Fruit fly (Drosophila melanogaster): ENCODE data around the gene Tango14.

The Tango14 gene

DNA sequence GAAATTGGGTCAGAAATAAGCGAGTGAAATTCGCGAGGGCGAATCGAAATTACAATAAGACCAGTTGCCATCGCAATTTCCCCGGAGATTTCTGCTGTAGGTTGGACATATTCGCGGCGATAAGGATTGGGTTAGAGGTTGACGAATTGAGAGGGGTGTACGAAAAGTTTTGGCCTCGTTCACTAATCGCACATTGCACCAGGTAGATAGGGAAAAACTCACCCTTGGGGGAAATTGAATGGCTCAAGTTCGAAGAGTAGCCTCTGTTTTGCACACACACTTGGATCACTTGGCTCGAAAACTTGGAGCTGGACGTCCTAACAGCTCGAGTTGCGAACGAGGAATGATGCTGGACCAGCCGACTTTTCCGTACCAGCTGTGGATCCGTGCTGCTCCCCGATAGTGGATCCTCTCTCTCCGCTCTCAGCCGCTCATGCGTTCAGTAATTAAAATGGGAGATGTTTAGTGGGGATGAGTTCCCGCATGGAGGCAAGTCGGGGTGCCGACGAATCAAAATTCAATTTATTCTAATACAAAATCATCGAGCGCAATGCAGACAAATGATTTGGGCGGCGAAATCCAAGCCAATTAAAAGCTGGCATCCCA is 5.2 kb downstream of the Tango14 start, which contains the start of gene CG5080:
Gene CG5080 (minus strand): TSS at position 349 of the 606 bp plus-strand sequence.
- TF ChIP-seq gcm (GFP tag; optimal IDR thresholded peaks at IDR 0.05) (peak; percentile 10), Hr51 (GFP tag; optimal IDR thresholded peaks at IDR 0.05) (no peak)

DNA sequence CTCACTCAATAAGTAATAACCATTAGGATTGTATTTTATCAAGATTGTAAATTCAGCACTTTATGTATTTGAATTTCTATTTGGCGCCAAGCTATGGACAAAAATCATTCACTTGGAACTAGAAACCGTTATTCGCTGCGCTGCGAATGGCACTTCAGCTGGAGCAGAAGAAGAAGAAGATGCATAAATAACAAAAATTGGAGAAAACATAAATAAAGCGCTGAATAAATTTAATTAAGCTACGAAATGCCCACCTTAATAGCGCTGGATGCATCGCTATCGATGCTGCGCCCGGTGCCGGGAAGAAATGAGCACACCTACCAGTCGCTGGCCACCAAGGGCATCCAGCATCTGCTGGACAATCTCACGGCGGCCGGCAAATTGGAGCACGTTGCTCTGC is 5.8 kb downstream of the Tango14 start, which contains the start of gene IntS14:
Gene IntS14 (plus strand): TSS at position 150 of the 400 bp plus-strand sequence.
- no peak for TF ChIP-seq CG12769 (tag; optimal IDR thresholded peaks at IDR 0.05)
- no peak for TF ChIP-seq NFAT (GFP tag; IDR thresholded peaks at IDR 0.05)
- no peak for TF ChIP-seq CG11695 (GFP tag; IDR thresholded peaks at IDR 0.05)
- TF ChIP-seq croc (GFP tag; conservative IDR thresholded peaks at IDR 0.05), result no peak
- no peak; the same call in 2 of the 3 replicates for TF ChIP-seq row (GFP tag; IDR thresholded peaks at IDR 0.05)
- no peak for TF ChIP-seq Sox100B (GFP tag; optimal IDR thresholded peaks at IDR 0.05)
- TF ChIP-seq dm (GFP tag; optimal IDR thresholded peaks at IDR 0.05), result no peak
- peak; percentile 3 for TF ChIP-seq kni (GFP tag; optimal IDR thresholded peaks at IDR 0.05)
- peak; percentile 68 for TF ChIP-seq CG15514 (GFP tag; optimal IDR thresholded peaks at IDR 0.05)
- TF ChIP-seq stwl (tag; optimal IDR thresholded peaks at IDR 0.05), result peak; percentile 17
- TF ChIP-seq CG6791 (GFP tag; IDR thresholded peaks at IDR 0.05; ENCODE audit: partially characterized antibody), result 0 out of 3 replicates have a peak, but pooled peaks have one; percentile 23
- no peak for TF ChIP-seq CG4707 (GFP tag; optimal IDR thresholded peaks at IDR 0.05)
- no peak for TF ChIP-seq CG1233 (GFP tag; optimal IDR thresholded peaks at IDR 0.05)
- peak; percentile 62; the same call in 1 of the 3 replicates for TF ChIP-seq CG34422 (GFP tag; IDR thresholded peaks at IDR 0.05)
- TF ChIP-seq CG42726 (GFP tag; IDR thresholded peaks at IDR 0.05; ENCODE audit: partially characterized antibody), result 0 out of 2 replicates have a peak, but pooled peaks have one; percentile 5
- no peak for TF ChIP-seq Lpt (GFP tag; optimal IDR thresholded peaks at IDR 0.05)
- no peak for TF ChIP-seq Hmx (GFP tag; optimal IDR thresholded peaks at IDR 0.05)
- TF ChIP-seq sob (GFP tag; IDR thresholded peaks at IDR 0.05), result no peak
- peak; percentile 37 for TF ChIP-seq Sry-δ (GFP tag; optimal IDR thresholded peaks at IDR 0.05)
- TF ChIP-seq CG7271 (tag; optimal IDR thresholded peaks at IDR 0.05), result no peak
- TF ChIP-seq Dref (GFP tag; IDR thresholded peaks at IDR 0.05), result 0 out of 2 replicates have a peak, but pooled peaks have one; percentile 30
- no peak for TF ChIP-seq CG31224 (GFP tag; IDR thresholded peaks at IDR 0.05)
- peak; percentile 92 for TF ChIP-seq Dp (GFP tag; optimal IDR thresholded peaks at IDR 0.05)
- no peak for TF ChIP-seq trh (GFP tag; optimal IDR thresholded peaks at IDR 0.05)
- TF ChIP-seq chinmo (GFP tag; IDR thresholded peaks at IDR 0.05; ENCODE audit: partially characterized antibody), result peak; percentile 67; the same call in 1 of the 4 replicates
- TF ChIP-seq sr (GFP tag; IDR thresholded peaks at IDR 0.05), result no peak
- no peak for TF ChIP-seq CoRest (tag; optimal IDR thresholded peaks at IDR 0.05)
- TF ChIP-seq Myb (GFP tag; optimal IDR thresholded peaks at IDR 0.05), result peak; percentile 73
- TF ChIP-seq CG10462 (GFP tag; optimal IDR thresholded peaks at IDR 0.05), result peak; percentile 3
- TF ChIP-seq CG4282 (GFP tag; optimal IDR thresholded peaks at IDR 0.05), result no peak
- peak; percentile 89 for TF ChIP-seq MBD-R2 (GFP tag; IDR thresholded peaks at IDR 0.05)
- TF ChIP-seq CG12104 (GFP tag; optimal IDR thresholded peaks at IDR 0.05), result no peak
- TF ChIP-seq Sin3A (optimal IDR thresholded peaks at IDR 0.05), result peak; percentile 38
- TF ChIP-seq CG3847 (GFP tag; IDR thresholded peaks at IDR 0.05), result no peak
- peak; percentile 8 for TF ChIP-seq YL-1 (GFP tag; optimal IDR thresholded peaks at IDR 0.05)
- TF ChIP-seq BtbVII (GFP tag; optimal IDR thresholded peaks at IDR 0.05), result no peak
- TF ChIP-seq unc-4 (GFP tag; IDR thresholded peaks at IDR 0.05; ENCODE audit: partially characterized antibody), result peak; percentile 37; the same call in 1 of the 2 replicates
- TF ChIP-seq zen (tag; optimal IDR thresholded peaks at IDR 0.05), result no peak
- TF ChIP-seq grn (GFP tag; optimal IDR thresholded peaks at IDR 0.05), result no peak
- TF ChIP-seq ab (GFP tag; optimal IDR thresholded peaks at IDR 0.05), result no peak
- peak; percentile 29; the same call in 1 of the 2 replicates for TF ChIP-seq Scr (GFP tag; IDR thresholded peaks at IDR 0.05; ENCODE audit: partially characterized antibody)
- peak; percentile 35 for TF ChIP-seq BEAF-32 (GFP tag; optimal IDR thresholded peaks at IDR 0.05)
- no peak for TF ChIP-seq so (GFP tag; IDR thresholded peaks at IDR 0.05)
- no peak for TF ChIP-seq pnt (GFP tag; optimal IDR thresholded peaks at IDR 0.05)
- no peak for TF ChIP-seq CG6689 (GFP tag; IDR thresholded peaks at IDR 0.05)
- TF ChIP-seq fu2 (GFP tag; optimal IDR thresholded peaks at IDR 0.05), result no peak
